Worm (Caenorhabditis elegans): ENCODE data around the gene T28D6.6.

ce11 chrIII:11350107-11350826 lies 7.4 kb upstream of the T28D6.6 start:
- TF ChIP-seq F13C5.2 (tag; optimal IDR thresholded peaks at IDR 0.05) (no peak), tra-4 (tag; optimal IDR thresholded peaks at IDR 0.05) (no peak), ama-1 (optimal IDR thresholded peaks at IDR 0.05) (no peak), pes-1 (GFP tag; IDR thresholded peaks at IDR 0.05) (no peak), tbx-11 (GFP tag; IDR thresholded peaks at IDR 0.05) (no peak)

Data from whole organism, early embryonic.